Fruit fly (Drosophila melanogaster) whole organism, embryonic: ENCODE data around the gene chic.

Experiments used
- Adf1 ChIP-seq: fragments of 200-800 bp; sonication (Bioruptor generic); IDR thresholded peaks from 2 replicates; pipeline ENCODE4 v1.3.6; 2022; ENCODE audit warnings: missing biosample characterization, missing genetic modification characterization
- Atf-2 ChIP-seq: fragments of 200-800 bp; sonication (Bioruptor generic); optimal IDR thresholded peaks from 2 replicates; lab custom pipeline; 2016; ENCODE audit warnings: missing biosample characterization, missing genetic modification characterization
- Atf3 ChIP-seq: fragments of 200-800 bp; sonication (Bioruptor generic); optimal IDR thresholded peaks from 3 replicates; lab custom pipeline; 2016; ENCODE audit warnings: missing biosample characterization, missing genetic modification characterization
- CG10654 ChIP-seq: fragments of 200-800 bp; sonication (Bioruptor generic); optimal IDR thresholded peaks from 2 replicates; lab custom pipeline; 2016; ENCODE audit warnings: missing biosample characterization, missing genetic modification characterization
- CG12071 ChIP-seq: fragments of 200-800 bp; sonication (Bioruptor generic); optimal IDR thresholded peaks from 3 replicates; lab custom pipeline; 2018; ENCODE audit warnings: missing biosample characterization, mild to moderate bottlenecking, missing genetic modification characterization
- CG12236 ChIP-seq: fragments of 200-800 bp; sonication (Bioruptor generic); optimal IDR thresholded peaks from 2 replicates; lab custom pipeline; 2016; ENCODE audit warnings: missing biosample characterization, missing genetic modification characterization
- CG13894 ChIP-seq: fragments of 200-800 bp; sonication (Bioruptor generic); optimal IDR thresholded peaks from 3 replicates; lab custom pipeline; 2018; ENCODE audit warnings: missing biosample characterization, mild to moderate bottlenecking, missing genetic modification characterization, moderate library complexity
- CG14965 ChIP-seq: fragments of 200-800 bp; sonication (Bioruptor generic); optimal IDR thresholded peaks from 2 replicates; lab custom pipeline; 2016; ENCODE audit warnings: missing biosample characterization, missing genetic modification characterization, borderline replicate concordance
- CG15269 ChIP-seq: fragments of 200-800 bp; sonication (Bioruptor generic); optimal IDR thresholded peaks from 2 replicates; lab custom pipeline; 2018; ENCODE audit warnings: missing biosample characterization, mild to moderate bottlenecking, missing genetic modification characterization, moderate library complexity
- CG1529 ChIP-seq: fragments of 200-800 bp; sonication (Bioruptor generic); optimal IDR thresholded peaks from 3 replicates; lab custom pipeline; 2018; ENCODE audit warnings: missing biosample characterization, missing genetic modification characterization
- CG16863 ChIP-seq: fragments of 200-800 bp; sonication (Bioruptor generic); optimal IDR thresholded peaks from 3 replicates; lab custom pipeline; 2016; ENCODE audit warnings: missing biosample characterization, missing genetic modification characterization
- CG17612 ChIP-seq: fragments of 200-800 bp; sonication (Bioruptor generic); IDR thresholded peaks from 2 replicates; pipeline ENCODE4 v1.3.6; 2022; ENCODE audit warnings: missing biosample characterization, missing genetic modification characterization
- CG17802 ChIP-seq: fragments of 200-800 bp; sonication (Bioruptor generic); optimal IDR thresholded peaks from 2 replicates; lab custom pipeline; 2018; ENCODE audit warnings: missing biosample characterization, mild to moderate bottlenecking, missing genetic modification characterization, moderate library complexity
- CG18262 ChIP-seq: fragments of 200-800 bp; optimal IDR thresholded peaks from 3 replicates; lab custom pipeline; 2019; ENCODE audit warnings: missing biosample characterization, mild to moderate bottlenecking, missing genetic modification characterization, moderate library complexity
- CG18476 ChIP-seq: fragments of 200-800 bp; sonication (Bioruptor generic); optimal IDR thresholded peaks from 2 replicates; lab custom pipeline; 2016; ENCODE audit warnings: missing biosample characterization, mild to moderate bottlenecking, missing genetic modification characterization
- CG2678 ChIP-seq: fragments of 200-800 bp; sonication (Bioruptor generic); optimal IDR thresholded peaks from 3 replicates; lab custom pipeline; 2019; ENCODE audit warnings: missing biosample characterization, mild to moderate bottlenecking, missing genetic modification characterization, moderate library complexity
- CG30431 ChIP-seq: fragments of 200-800 bp; sonication (Bioruptor generic); optimal IDR thresholded peaks from 2 replicates; lab custom pipeline; 2017; ENCODE audit warnings: missing biosample characterization, missing genetic modification characterization
- CG3163 ChIP-seq: fragments of 200-800 bp; sonication (Bioruptor generic); optimal IDR thresholded peaks from 3 replicates; lab custom pipeline; 2016; ENCODE audit warnings: missing biosample characterization, missing genetic modification characterization
- CG32767 ChIP-seq: fragments of 200-800 bp; sonication (Bioruptor generic); IDR thresholded peaks from 2 replicates; pipeline ENCODE4 v1.3.6; 2022; ENCODE audit warnings: missing biosample characterization, missing genetic modification characterization
- CG3847 ChIP-seq: fragments of 200-800 bp; sonication (Bioruptor generic); IDR thresholded peaks from 2 replicates; pipeline ENCODE4 v1.3.6; 2022; ENCODE audit warnings: missing biosample characterization, missing genetic modification characterization
- CG4360 ChIP-seq: fragments of 200-800 bp; sonication (Bioruptor generic); IDR thresholded peaks from 2 replicates; pipeline ENCODE4 v1.3.6; 2022; ENCODE audit warnings: missing biosample characterization, missing genetic modification characterization
- CG4707 ChIP-seq: fragments of 200-800 bp; sonication (Bioruptor generic); optimal IDR thresholded peaks from 2 replicates; lab custom pipeline; 2018; ENCODE audit warnings: missing biosample characterization, mild to moderate bottlenecking, missing genetic modification characterization, moderate library complexity
- CG5245 ChIP-seq: fragments of 200-800 bp; sonication (Bioruptor generic); optimal IDR thresholded peaks from 3 replicates; lab custom pipeline; 2016; ENCODE audit warnings: missing biosample characterization, missing genetic modification characterization
- CG6272 ChIP-seq: fragments of 200-800 bp; sonication (Bioruptor generic); IDR thresholded peaks from 2 replicates; pipeline ENCODE4 v1.3.6; 2022; ENCODE audit warnings: missing biosample characterization, missing genetic modification characterization
- CG6813 ChIP-seq: fragments of 200-800 bp; sonication (Bioruptor generic); optimal IDR thresholded peaks from 2 replicates; lab custom pipeline; 2017; ENCODE audit warnings: missing biosample characterization, missing genetic modification characterization, mild to moderate bottlenecking, moderate library complexity, missing genetic modification reagents
- CG7372 ChIP-seq: fragments of 200-800 bp; sonication (Bioruptor generic); IDR thresholded peaks from 2 replicates; pipeline ENCODE4 v1.3.6; 2022; ENCODE audit warnings: missing biosample characterization, missing genetic modification characterization
- CG7745 ChIP-seq: fragments of 200-800 bp; sonication (Bioruptor generic); optimal IDR thresholded peaks from 2 replicates; lab custom pipeline; 2018; ENCODE audit warnings: missing biosample characterization, mild to moderate bottlenecking, missing genetic modification characterization, moderate library complexity
- CG7987 ChIP-seq: fragments of 200-800 bp; sonication (Bioruptor generic); optimal IDR thresholded peaks from 2 replicates; lab custom pipeline; 2018; ENCODE audit warnings: missing biosample characterization, mild to moderate bottlenecking, missing genetic modification characterization, moderate library complexity
- CG8944 ChIP-seq: fragments of 200-800 bp; sonication (Bioruptor generic); optimal IDR thresholded peaks from 3 replicates; lab custom pipeline; 2016; ENCODE audit warnings: missing biosample characterization, missing genetic modification characterization
- CTCF ChIP-seq: fragments of 200-800 bp; sonication (Bioruptor generic); optimal IDR thresholded peaks from 2 replicates; lab custom pipeline; 2017; ENCODE audit warnings: missing biosample characterization, mild to moderate bottlenecking, missing genetic modification characterization, moderate library complexity
- Chrac-16 ChIP-seq: fragments of 200-800 bp; sonication (Bioruptor generic); optimal IDR thresholded peaks from 3 replicates; lab custom pipeline; 2016; ENCODE audit warnings: missing biosample characterization, missing genetic modification characterization
- H15 ChIP-seq: fragments of 200-800 bp; sonication (Bioruptor generic); IDR thresholded peaks from 3 replicates; pipeline ENCODE4 v1.3.6; 2022; ENCODE audit warnings: missing biosample characterization, missing genetic modification characterization
- Hand ChIP-seq: fragments of 200-800 bp; sonication (Bioruptor generic); optimal IDR thresholded peaks from 2 replicates; lab custom pipeline; 2017; ENCODE audit warnings: mild to moderate bottlenecking, missing biosample characterization, missing genetic modification reagents, missing genetic modification characterization
- MTF-1 ChIP-seq: fragments of 200-800 bp; sonication (Bioruptor generic); optimal IDR thresholded peaks from 2 replicates; lab custom pipeline; 2018; ENCODE audit warnings: missing biosample characterization, mild to moderate bottlenecking, missing genetic modification characterization, borderline replicate concordance
- Med ChIP-seq: fragments of 200-800 bp; sonication (Bioruptor generic); peaks from one replicate; lab custom pipeline; 2016; ENCODE audit warnings: missing biosample characterization, missing genetic modification characterization, mild to moderate bottlenecking, inconsistent platforms, moderate library complexity
- Meics ChIP-seq: fragments of 200-800 bp; sonication (Bioruptor generic); optimal IDR thresholded peaks from 2 replicates; lab custom pipeline; 2017; ENCODE audit warnings: missing biosample characterization, mild to moderate bottlenecking, missing genetic modification characterization
- Myb ChIP-seq: fragments of 200-800 bp; sonication (Bioruptor generic); optimal IDR thresholded peaks from 2 replicates; lab custom pipeline; 2016; ENCODE audit warnings: missing biosample characterization, missing genetic modification characterization
- Sry-δ ChIP-seq: fragments of 200-800 bp; sonication (Bioruptor generic); optimal IDR thresholded peaks from 2 replicates; lab custom pipeline; 2016; ENCODE audit warnings: missing biosample characterization, missing genetic modification characterization
- ab ChIP-seq: fragments of 200-800 bp; sonication (Bioruptor generic); optimal IDR thresholded peaks from 2 replicates; lab custom pipeline; 2016; ENCODE audit warnings: missing biosample characterization, missing genetic modification characterization
- al ChIP-seq: fragments of 200-800 bp; sonication (Bioruptor generic); IDR thresholded peaks from 2 replicates; pipeline ENCODE4 v1.3.6; 2022; ENCODE audit warnings: missing biosample characterization, missing genetic modification characterization
- chn ChIP-seq: fragments of 200-800 bp; sonication (Bioruptor generic); optimal IDR thresholded peaks from 2 replicates; lab custom pipeline; 2016; ENCODE audit warnings: missing biosample characterization, missing genetic modification characterization
- ci ChIP-seq: fragments of 200-800 bp; sonication (Bioruptor generic); IDR thresholded peaks from 3 replicates; pipeline ENCODE4 v1.3.6; 2022; ENCODE audit warnings: missing biosample characterization, missing genetic modification characterization
- gcm ChIP-seq: fragments of 200-800 bp; sonication (Bioruptor generic); optimal IDR thresholded peaks from 2 replicates; lab custom pipeline; 2019; ENCODE audit warnings: missing biosample characterization, mild to moderate bottlenecking, missing genetic modification characterization, moderate library complexity
- gro ChIP-seq: fragments of 200-800 bp; sonication (Bioruptor generic); optimal IDR thresholded peaks from 2 replicates; lab custom pipeline; 2016; ENCODE audit warnings: missing biosample characterization, missing genetic modification characterization
- her ChIP-seq: fragments of 200-800 bp; sonication (Bioruptor generic); optimal IDR thresholded peaks from 2 replicates; lab custom pipeline; 2016; ENCODE audit warnings: missing biosample characterization, missing genetic modification characterization
- seq ChIP-seq: fragments of 200-800 bp; sonication (Bioruptor generic); IDR thresholded peaks from 2 replicates; pipeline ENCODE4 v1.3.6; 2022; ENCODE audit warnings: missing biosample characterization, missing genetic modification characterization
- sr ChIP-seq: fragments of 200-800 bp; sonication (Bioruptor generic); IDR thresholded peaks from 3 replicates; pipeline ENCODE4 v1.3.6; 2022; ENCODE audit warnings: missing biosample characterization, missing genetic modification characterization
- tap ChIP-seq: fragments of 200-800 bp; optimal IDR thresholded peaks from 3 replicates; lab custom pipeline; 2019; ENCODE audit warnings: missing biosample characterization, mild to moderate bottlenecking, missing genetic modification characterization, moderate library complexity
- tll ChIP-seq, 2 experiments: fragments of 200-800 bp in 1 of 2; fragments of >200 bp in 1 of 2; sonication (Bioruptor generic) in 1 of 2; optimal IDR thresholded peaks; 2 replicates each; lab custom pipeline; 2017 to 2019; ENCODE audit warnings: missing biosample characterization in 2 of 2, missing genetic modification characterization in 2 of 2, mild to moderate bottlenecking in 1 of 2, moderate library complexity in 1 of 2
- tna ChIP-seq: fragments of 200-800 bp; sonication (Bioruptor generic); IDR thresholded peaks from 2 replicates; pipeline ENCODE4 v1.3.6; 2022; ENCODE audit warnings: missing biosample characterization, missing genetic modification characterization; ENCODE audit not compliant: partially characterized antibody
- trh ChIP-seq: fragments of 200-800 bp; sonication (Bioruptor generic); optimal IDR thresholded peaks from 2 replicates; lab custom pipeline; 2016; ENCODE audit warnings: missing biosample characterization, missing genetic modification characterization
- z ChIP-seq: fragments of 200-800 bp; sonication (Bioruptor generic); IDR thresholded peaks from 3 replicates; pipeline ENCODE4 v1.3.6; 2022; ENCODE audit warnings: missing biosample characterization, missing genetic modification characterization

The chic gene

DNA sequence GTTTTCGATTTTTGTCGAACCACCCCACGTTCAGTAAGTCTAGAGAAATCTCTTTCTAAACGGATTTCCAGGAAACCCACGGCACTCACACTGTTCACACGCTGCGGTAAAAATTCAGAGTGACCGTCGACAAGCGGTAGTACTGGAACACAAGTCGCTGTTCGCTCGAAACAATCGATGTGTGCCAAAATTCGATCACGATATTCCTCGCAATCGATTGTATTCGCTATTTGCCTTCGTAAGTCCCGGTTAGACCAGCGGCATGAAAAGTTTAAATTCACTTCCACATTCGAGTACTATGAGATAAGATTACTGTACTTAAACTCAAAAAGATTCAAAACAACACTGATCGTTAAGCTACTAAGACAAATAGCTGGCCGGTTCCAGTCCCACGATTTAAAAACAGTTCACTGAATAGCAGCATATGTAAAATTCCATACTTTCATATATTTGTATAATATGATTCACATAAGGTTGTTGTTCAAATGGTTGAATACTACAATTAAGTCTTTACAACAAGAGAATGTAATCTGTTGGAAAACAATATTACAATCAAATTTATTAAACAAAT lies at the start of gene chic (continued):
- no peak for TF ChIP-seq CG16863 (GFP tag; lab: Kevin White, UChicago)
- TF ChIP-seq gcm: no peak
- TF ChIP-seq CG2678 (tag; lab: Kevin White, UChicago): no peak
- peak; percentile 20 for TF ChIP-seq Sry-δ
- no peak for TF ChIP-seq trh (GFP tag; lab: Kevin White, UChicago)
- no peak for TF ChIP-seq CG3847 (GFP tag; lab: Robert Waterston, UW)
- TF ChIP-seq ab (GFP tag; lab: Kevin White, UChicago): no peak
- no peak for TF ChIP-seq chn (GFP tag; lab: Kevin White, UChicago)
- no peak for TF ChIP-seq CG32767 (GFP tag; lab: Robert Waterston, UW)
- 0 out of 2 replicates have a peak, but pooled peaks have one; percentile 10 for TF ChIP-seq CG6272 (GFP tag; lab: Robert Waterston, UW)
- peak; percentile 11 for TF ChIP-seq CG18476
- TF ChIP-seq CG6813: no peak
- no peak for TF ChIP-seq al (GFP tag; lab: Robert Waterston, UW)
- peak; percentile 79 for TF ChIP-seq Med (GFP tag; lab: Kevin White, UChicago)
- TF ChIP-seq CG17612 (GFP tag; lab: Robert Waterston, UW): no peak
- TF ChIP-seq Atf3: no peak
- TF ChIP-seq ci: no peak
- no peak for TF ChIP-seq z
- TF ChIP-seq seq: no peak
- no peak for TF ChIP-seq tna (GFP tag; lab: Robert Waterston, UW)
- TF ChIP-seq Myb (GFP tag; lab: Kevin White, UChicago): no peak
- TF ChIP-seq CG10654 (GFP tag; lab: Kevin White, UChicago): no peak
- no peak for TF ChIP-seq gro (GFP tag; lab: Kevin White, UChicago)
- TF ChIP-seq her (GFP tag; lab: Kevin White, UChicago): peak; percentile 20
- TF ChIP-seq CG30431 (GFP tag; lab: Kevin White, UChicago): no peak
- TF ChIP-seq CG3163 (GFP tag; lab: Kevin White, UChicago): peak; percentile 22
- TF ChIP-seq CG12071 (GFP tag; lab: Kevin White, UChicago): peak; percentile 23
- no peak for TF ChIP-seq MTF-1 (GFP tag; lab: Kevin White, UChicago)
- peak; percentile 55 for TF ChIP-seq CG13894 (tag; lab: Kevin White, UChicago)
- TF ChIP-seq CG15269 (tag; lab: Kevin White, UChicago): no peak
- TF ChIP-seq CG12236 (GFP tag; lab: Kevin White, UChicago): no peak
- TF ChIP-seq H15 (GFP tag; lab: Robert Waterston, UW): no peak
- peak; percentile 18 for TF ChIP-seq Hand
- no peak for TF ChIP-seq CG8944 (GFP tag; lab: Kevin White, UChicago)
- TF ChIP-seq Adf1 (GFP tag; lab: Robert Waterston, UW): no peak
- no peak for TF ChIP-seq CG5245 (GFP tag; lab: Kevin White, UChicago)
- no peak for TF ChIP-seq sr (GFP tag; lab: Robert Waterston, UW)
- no peak for TF ChIP-seq CG18262 (tag; lab: Kevin White, UChicago)
- TF ChIP-seq CG7987 (GFP tag; lab: Kevin White, UChicago): no peak
- TF ChIP-seq Chrac-16 (GFP tag; lab: Kevin White, UChicago): no peak
- TF ChIP-seq Meics (GFP tag; lab: Kevin White, UChicago): peak; percentile 32
- no peak for TF ChIP-seq Atf-2 (GFP tag; lab: Kevin White, UChicago)
- TF ChIP-seq CTCF: no peak
- TF ChIP-seq CG1529: no peak
- no peak for TF ChIP-seq CG7372 (GFP tag; lab: Robert Waterston, UW)
- TF ChIP-seq CG17802 (tag; lab: Kevin White, UChicago): peak; percentile 100
- peak; percentile 85 for TF ChIP-seq CG7745 (tag; lab: Kevin White, UChicago)
- no peak for TF ChIP-seq tap (tag; lab: Kevin White, UChicago)
- peak; percentile 1 for TF ChIP-seq CG4707 (GFP tag; lab: Kevin White, UChicago)
- no peak for TF ChIP-seq tll (GFP tag; optimal IDR thresholded peaks at IDR 0.05; lab: Kevin White, UChicago)
- TF ChIP-seq CG14965: no peak
- TF ChIP-seq CG4360 (GFP tag; lab: Robert Waterston, UW): no peak
